Worm (Caenorhabditis elegans) whole organism, L4 larva: ENCODE results near the gene srbc-39.
A peak's percentile ranks its signal among the peaks of the same experiment; 100 is the strongest.

Experiments
- Y105C5A.15 ChIP-seq: fragments of 200-800 bp; sonication (Bioruptor generic); IDR thresholded peaks from 2 replicates; pipeline ENCODE4 v1.3.6; 2022; ENCODE audit warnings: missing genetic modification characterization, missing compliant biosample characterization
- Y75B8A.6 ChIP-seq: fragments of 200-800 bp; sonication (Bioruptor generic); IDR thresholded peaks from 2 replicates; pipeline ENCODE4 v1.3.6; 2022; ENCODE audit warnings: missing genetic modification reagents, missing genetic modification characterization, missing compliant biosample characterization
- aha-1 ChIP-seq: fragments of 150-350 bp; peaks from one replicate; lab custom pipeline; 2014; ENCODE audit warnings: missing biosample characterization, missing genetic modification characterization
- aly-2 ChIP-seq: sonication (generic microtip); optimal IDR thresholded peaks from 2 replicates; lab custom pipeline; 2018; ENCODE audit warnings: missing biosample characterization, missing genetic modification characterization
- arid-1 ChIP-seq: fragments of 200-800 bp; sonication (Bioruptor generic); conservative IDR thresholded peaks from 2 replicates; pipeline ENCODE4 v1.3.6; 2022; ENCODE audit warnings: missing genetic modification reagents, missing genetic modification characterization, missing compliant biosample characterization
- daf-16 ChIP-seq, 3 experiments: sonication (generic microtip); optimal IDR thresholded peaks; 2 replicates each; lab custom pipeline; 2016 to 2017; ENCODE audit warnings: missing genetic modification characterization in 3 of 3, missing genetic modification reagents in 3 of 3, mild to moderate bottlenecking in 2 of 3, missing compliant biosample characterization in 2 of 3, missing biosample characterization in 1 of 3, moderate library complexity in 1 of 3
- dmd-8 ChIP-seq: fragments of 200-800 bp; sonication (Bioruptor generic); IDR thresholded peaks from 2 replicates; pipeline ENCODE4 v1.3.6; 2022; ENCODE audit warnings: missing genetic modification characterization, missing compliant biosample characterization
- dpl-1 ChIP-seq: fragments of 150-350 bp; optimal IDR thresholded peaks from 2 replicates; lab custom pipeline; 2014; ENCODE audit warnings: missing biosample characterization, missing genetic modification reagents, missing genetic modification characterization
- dve-1 ChIP-seq: sonication (generic microtip); optimal IDR thresholded peaks from 2 replicates; lab custom pipeline; 2017; ENCODE audit warnings: antibody characterized with exemption, mild to moderate bottlenecking, missing genetic modification characterization, missing compliant biosample characterization; ENCODE audit not compliant: insufficient read depth
- egl-27 ChIP-seq: sonication (generic microtip); optimal IDR thresholded peaks from 3 replicates; lab custom pipeline; 2017; ENCODE audit warnings: missing biosample characterization, missing genetic modification reagents, missing genetic modification characterization
- hif-1 ChIP-seq, 2 experiments: sonication (generic microtip); optimal IDR thresholded peaks; 2 replicates each; lab custom pipeline; 2016 to 2017; ENCODE audit warnings: missing compliant biosample characterization in 2 of 2, missing genetic modification characterization in 2 of 2, missing genetic modification reagents in 2 of 2, missing genotype in 2 of 2, mild to moderate bottlenecking in 1 of 2
- lim-7 ChIP-seq: fragments of 200-800 bp; sonication (Bioruptor generic); IDR thresholded peaks from 2 replicates; pipeline ENCODE4 v1.3.6; 2022; ENCODE audit warnings: missing genetic modification characterization, missing compliant biosample characterization
- lin-1 ChIP-seq: fragments of 200-800 bp; sonication (Bioruptor generic); IDR thresholded peaks from 2 replicates; pipeline ENCODE4 v1.3.6; 2022; ENCODE audit warnings: missing genetic modification reagents, missing genetic modification characterization, missing compliant biosample characterization
- lin-13 ChIP-seq: fragments of 150-350 bp; optimal IDR thresholded peaks from 2 replicates; lab custom pipeline; 2014; ENCODE audit warnings: missing biosample characterization, missing genetic modification reagents, missing genetic modification characterization
- lin-39 ChIP-seq: fragments of 150-350 bp; optimal IDR thresholded peaks from 2 replicates; lab custom pipeline; 2014; ENCODE audit warnings: missing biosample characterization, missing genetic modification reagents, missing genetic modification characterization
- lsy-2 ChIP-seq, 2 experiments: fragments of 150-350 bp in 1 of 2; sonication (generic microtip) in 1 of 2; optimal IDR thresholded peaks; 2 replicates each; lab custom pipeline; 2014 to 2017; ENCODE audit warnings: missing biosample characterization in 2 of 2, missing genetic modification characterization in 2 of 2
- madf-5 ChIP-seq, 2 experiments: fragments of 200-800 bp; sonication (Bioruptor generic); IDR thresholded peaks; 2 replicates each; pipeline ENCODE4 v1.3.6; 2022; ENCODE audit warnings: missing compliant biosample characterization in 2 of 2, missing genetic modification characterization in 2 of 2
- mxl-2 ChIP-seq: fragments of 200-800 bp; sonication (Bioruptor generic); conservative IDR thresholded peaks from 2 replicates; pipeline ENCODE4 v1.3.6; 2022; ENCODE audit warnings: missing genetic modification reagents, missing genetic modification characterization, missing compliant biosample characterization
- mxl-3 ChIP-seq: fragments of 200-800 bp; sonication (Bioruptor generic); optimal IDR thresholded peaks from 2 replicates; lab custom pipeline; 2018; ENCODE audit warnings: mild to moderate bottlenecking, missing genetic modification characterization, missing compliant biosample characterization
- nhr-25 ChIP-seq: sonication (generic microtip); optimal IDR thresholded peaks from 2 replicates; lab custom pipeline; 2017; ENCODE audit warnings: missing genetic modification characterization, mild to moderate bottlenecking, missing compliant biosample characterization, antibody characterized with exemption, moderate library complexity, borderline replicate concordance; ENCODE audit not compliant: insufficient read depth
- nhr-28 ChIP-seq: fragments of 150-350 bp; optimal IDR thresholded peaks from 2 replicates; lab custom pipeline; 2014; ENCODE audit warnings: missing biosample characterization, missing genetic modification characterization
- nhr-6 ChIP-seq: fragments of 150-350 bp; optimal IDR thresholded peaks from 2 replicates; lab custom pipeline; 2014; ENCODE audit warnings: missing biosample characterization, missing genetic modification characterization
- nhr-76 ChIP-seq: fragments of 150-350 bp; optimal IDR thresholded peaks from 2 replicates; lab custom pipeline; 2014; ENCODE audit warnings: missing biosample characterization, missing genetic modification characterization
- nhr-77 ChIP-seq: fragments of 150-350 bp; optimal IDR thresholded peaks from 2 replicates; lab custom pipeline; 2014; ENCODE audit warnings: missing biosample characterization, missing genetic modification characterization
- pha-4 ChIP-seq, 2 experiments: fragments of 150-350 bp in 1 of 2; fragments of 200-800 bp in 1 of 2; sonication (Bioruptor generic) in 1 of 2; IDR thresholded peaks in 1 of 2; optimal IDR thresholded peaks in 1 of 2; 2 replicates each; pipeline versions ENCODE4 v1.3.6 to Lab custom; 2014 to 2022; ENCODE audit warnings: missing genetic modification characterization in 2 of 2, missing genetic modification reagents in 2 of 2, missing biosample characterization in 1 of 2, missing compliant biosample characterization in 1 of 2
- php-3 ChIP-seq: fragments of 200-800 bp; sonication (Bioruptor generic); IDR thresholded peaks from 2 replicates; pipeline ENCODE4 v1.3.6; 2022; ENCODE audit warnings: missing genetic modification reagents, missing genetic modification characterization, missing compliant biosample characterization
- pqm-1 ChIP-seq: sonication (generic microtip); optimal IDR thresholded peaks from 2 replicates; lab custom pipeline; 2017; ENCODE audit warnings: missing biosample characterization, missing genetic modification characterization
- saeg-2 ChIP-seq: fragments of 200-800 bp; sonication (Bioruptor generic); IDR thresholded peaks from 2 replicates; pipeline ENCODE4 v1.3.6; 2022; ENCODE audit warnings: missing genetic modification reagents, missing genetic modification characterization, missing compliant biosample characterization
- set-16 ChIP-seq: fragments of 200-800 bp; sonication (Bioruptor generic); IDR thresholded peaks from 2 replicates; pipeline ENCODE4 v1.3.6; 2022; ENCODE audit warnings: missing genetic modification reagents, missing genetic modification characterization, missing compliant biosample characterization
- skn-1 ChIP-seq: fragments of 150-350 bp; optimal IDR thresholded peaks from 2 replicates; lab custom pipeline; 2014; ENCODE audit warnings: missing biosample characterization, missing genetic modification characterization
- snpc-4 ChIP-seq: fragments of 150-350 bp; optimal IDR thresholded peaks from 2 replicates; lab custom pipeline; 2014; ENCODE audit warnings: missing biosample characterization, missing genetic modification characterization
- spr-3 ChIP-seq: fragments of 200-800 bp; sonication (Bioruptor generic); optimal IDR thresholded peaks from 2 replicates; lab custom pipeline; 2018; ENCODE audit warnings: mild to moderate bottlenecking, missing genetic modification characterization, missing compliant biosample characterization
- unc-62 ChIP-seq, 3 experiments: fragments of 150-350 bp in 1 of 3; sonication (generic microtip); optimal IDR thresholded peaks in 2 of 3; peaks in 1 of 3; 1 replicate in 1 of 3; 2 replicates in 2 of 3; lab custom pipeline; 2014 to 2017; ENCODE audit warnings: missing biosample characterization in 3 of 3, missing genetic modification characterization in 3 of 3, missing genetic modification reagents in 3 of 3, missing genotype in 1 of 3
- zag-1 ChIP-seq: fragments of 150-350 bp; optimal IDR thresholded peaks from 2 replicates; lab custom pipeline; 2014; ENCODE audit warnings: missing biosample characterization, missing genetic modification characterization
- zfp-3 ChIP-seq: fragments of 200-800 bp; sonication (Bioruptor generic); conservative IDR thresholded peaks from 2 replicates; pipeline ENCODE4 v1.3.6; 2022; ENCODE audit warnings: missing genetic modification reagents, missing genetic modification characterization, missing compliant biosample characterization

srbc-39 gene

ce11 chrV:683858-684257, 25.1 kb upstream of the srbc-39 start, which contains the start of gene F31F4.1:
Gene F31F4.1 (plus strand): TSS chrV:684060.
- peak; percentile 55 for TF ChIP-seq aha-1 (tag; lab: Kevin White, UChicago)
- TF ChIP-seq nhr-76 (tag; lab: Kevin White, UChicago), result no peak
- TF ChIP-seq php-3, result peak; percentile 83
- no peak for TF ChIP-seq snpc-4 (tag; lab: Kevin White, UChicago)
- peak; percentile 63 for TF ChIP-seq nhr-28 (tag; lab: Kevin White, UChicago)
- TF ChIP-seq pqm-1, result peak; percentile 75
- TF ChIP-seq nhr-6 (tag; lab: Kevin White, UChicago), result no peak
- TF ChIP-seq daf-16 (GFP tag; optimal IDR thresholded peaks at IDR 0.05; lab: Kevin White, UChicago), result no peak
- peak; percentile 81 for TF ChIP-seq daf-16 (tag; optimal IDR thresholded peaks at IDR 0.05; lab: Kevin White, UChicago)
- TF ChIP-seq dve-1, result peak; percentile 47
- TF ChIP-seq nhr-25 (tag; lab: Kevin White, UChicago), result no peak
- TF ChIP-seq nhr-77 (tag; lab: Kevin White, UChicago), result peak; percentile 63

ce11 chrV:687384-687783, 21.5 kb upstream of the srbc-39 start, which contains the start of gene H25P19.1:
Gene H25P19.1 (plus strand): TSS chrV:687684.
- TF ChIP-seq spr-3 (no peak), nhr-25 (tag; lab: Kevin White, UChicago) (no peak), arid-1 (GFP tag; lab: Robert Waterston, UW) (no peak), aha-1 (tag; lab: Kevin White, UChicago) (no peak), zag-1 (tag; lab: Kevin White, UChicago) (no peak), Y75B8A.6 (GFP tag; lab: Robert Waterston, UW) (no peak), aly-2 (no peak), nhr-77 (tag; lab: Kevin White, UChicago) (no peak), pha-4 (GFP tag; IDR thresholded peaks at IDR 0.05; lab: Robert Waterston, UW) (no peak), pha-4 (tag; optimal IDR thresholded peaks at IDR 0.05; lab: Kevin White, UChicago) (no peak), zfp-3 (GFP tag; lab: Robert Waterston, UW) (no peak), daf-16 (GFP tag; optimal IDR thresholded peaks at IDR 0.05; lab: Kevin White, UChicago) (no peak), daf-16 (tag; optimal IDR thresholded peaks at IDR 0.05; lab: Kevin White, UChicago) (no peak), egl-27 (tag; lab: Kevin White, UChicago) (no peak), lin-1 (GFP tag; lab: Robert Waterston, UW) (no peak), lsy-2 (tag; optimal IDR thresholded peaks at IDR 0.05; lab: Kevin White, UChicago) (no peak), skn-1 (no peak), saeg-2 (no peak), lin-13 (no peak), dmd-8 (no peak), mxl-3 (GFP tag; lab: Kevin White, UChicago) (no peak)

ce11 chrV:689538-689937, 19.4 kb upstream of the srbc-39 start:
- peak; percentile 72 for TF ChIP-seq aha-1 (tag; lab: Kevin White, UChicago)
- 0 out of 2 replicates have a peak, but pooled peaks have one; percentile 26 for TF ChIP-seq php-3
- no peak for TF ChIP-seq dve-1
- TF ChIP-seq lim-7 (GFP tag; lab: Robert Waterston, UW), result no peak
- TF ChIP-seq set-16 (GFP tag; lab: Robert Waterston, UW), result peak; percentile 87
- no peak for TF ChIP-seq Y105C5A.15 (GFP tag; lab: Robert Waterston, UW)
- TF ChIP-seq skn-1, result no peak
- TF ChIP-seq hif-1 (tag; optimal IDR thresholded peaks at IDR 0.05; lab: Kevin White, UChicago), result no peak
- no peak for TF ChIP-seq lin-39 (tag; lab: Kevin White, UChicago)
- no peak for TF ChIP-seq dpl-1
- TF ChIP-seq madf-5 (GFP tag; IDR thresholded peaks at IDR 0.05; lab: Robert Waterston, UW), result 0 out of 4 replicates have a peak, but pooled peaks of 1 of the 2 experiments have one; percentile 24

- TF ChIP-seq unc-62 (GFP tag; optimal IDR thresholded peaks at IDR 0.05 in 1 of 2; lab: Kevin White, UChicago), result peak in 1 of 2 experiments; percentile 90
- no peak for TF ChIP-seq unc-62 (tag; optimal IDR thresholded peaks at IDR 0.05; lab: Kevin White, UChicago)
- TF ChIP-seq mxl-2, result no peak
These were observed 16.0 kb upstream of the srbc-39 start, which contains the start of gene srx-4 for ce11 chrV:692720-693422. Gene srx-4 (minus strand): TSS chrV:692770.
